Fruit fly (Drosophila melanogaster) whole organism, embryonic: Measurements from ENCODE around the gene CG14442.

Experiments
- ATbp ChIP-seq: fragments of 200-800 bp; sonication (Bioruptor generic); optimal IDR thresholded peaks from 2 replicates; lab custom pipeline; 2017; ENCODE audit warnings: missing biosample characterization, mild to moderate bottlenecking, missing genetic modification characterization, missing genetic modification reagents
- Asciz ChIP-seq: fragments of 200-800 bp; sonication (Bioruptor generic); optimal IDR thresholded peaks from 2 replicates; lab custom pipeline; 2017; ENCODE audit warnings: missing biosample characterization, mild to moderate bottlenecking, missing genetic modification characterization, missing genetic modification reagents
- CG10209 ChIP-seq: fragments of 200-800 bp; sonication (Bioruptor generic); optimal IDR thresholded peaks from 3 replicates; lab custom pipeline; 2017; ENCODE audit warnings: missing biosample characterization, mild to moderate bottlenecking, missing genetic modification characterization, missing genetic modification reagents
- CG10267 ChIP-seq: fragments of 200-800 bp; sonication (Bioruptor generic); optimal IDR thresholded peaks from 2 replicates; lab custom pipeline; 2018; ENCODE audit warnings: missing biosample characterization, mild to moderate bottlenecking, missing genetic modification characterization, moderate library complexity
- CG10565 ChIP-seq: fragments of 200-800 bp; sonication (Bioruptor generic); optimal IDR thresholded peaks from 3 replicates; lab custom pipeline; 2016; ENCODE audit warnings: missing biosample characterization, mild to moderate bottlenecking, missing genetic modification characterization
- CG11085 ChIP-seq: fragments of 200-800 bp; sonication (Bioruptor generic); IDR thresholded peaks from 2 replicates; pipeline ENCODE4 v1.3.6; 2022; ENCODE audit warnings: missing biosample characterization, missing genetic modification characterization
- CG12236 ChIP-seq: fragments of 200-800 bp; sonication (Bioruptor generic); optimal IDR thresholded peaks from 2 replicates; lab custom pipeline; 2016; ENCODE audit warnings: missing biosample characterization, missing genetic modification characterization
- CG12744 ChIP-seq: fragments of 200-800 bp; sonication (Bioruptor generic); optimal IDR thresholded peaks from 2 replicates; lab custom pipeline; 2016; ENCODE audit warnings: missing biosample characterization, missing genetic modification characterization
- CG12942 ChIP-seq: fragments of 200-800 bp; sonication (Bioruptor generic); optimal IDR thresholded peaks from 3 replicates; lab custom pipeline; 2016; ENCODE audit warnings: missing biosample characterization, missing genetic modification characterization
- CG13775 ChIP-seq: fragments of 200-800 bp; sonication (Bioruptor generic); optimal IDR thresholded peaks from 3 replicates; lab custom pipeline; 2017; ENCODE audit warnings: missing biosample characterization, mild to moderate bottlenecking, missing genetic modification characterization
- CG1602 ChIP-seq: fragments of 200-800 bp; sonication (Bioruptor generic); optimal IDR thresholded peaks from 3 replicates; lab custom pipeline; 2016; ENCODE audit warnings: missing biosample characterization, missing genetic modification characterization
- CG17385 ChIP-seq: fragments of 200-800 bp; sonication (Bioruptor generic); optimal IDR thresholded peaks from 3 replicates; lab custom pipeline; 2018; ENCODE audit warnings: missing biosample characterization, mild to moderate bottlenecking, missing genetic modification characterization
- CG18476 ChIP-seq: fragments of 200-800 bp; sonication (Bioruptor generic); optimal IDR thresholded peaks from 2 replicates; lab custom pipeline; 2016; ENCODE audit warnings: missing biosample characterization, mild to moderate bottlenecking, missing genetic modification characterization
- CG2875 ChIP-seq: fragments of 200-800 bp; sonication (Bioruptor generic); optimal IDR thresholded peaks from 2 replicates; lab custom pipeline; 2017; ENCODE audit warnings: missing biosample characterization, mild to moderate bottlenecking, missing genetic modification characterization, missing genetic modification reagents
- CG32767 ChIP-seq: fragments of 200-800 bp; sonication (Bioruptor generic); IDR thresholded peaks from 2 replicates; pipeline ENCODE4 v1.3.6; 2022; ENCODE audit warnings: missing biosample characterization, missing genetic modification characterization
- CG34224 ChIP-seq: fragments of 200-800 bp; sonication (Bioruptor generic); IDR thresholded peaks from 3 replicates; pipeline ENCODE4 v1.3.6; 2022; ENCODE audit warnings: missing biosample characterization, missing genetic modification characterization; ENCODE audit not compliant: partially characterized antibody
- CG3838 ChIP-seq: fragments of 200-800 bp; sonication (Bioruptor generic); optimal IDR thresholded peaks from 3 replicates; lab custom pipeline; 2016; ENCODE audit warnings: missing biosample characterization, missing genetic modification characterization
- CG4282 ChIP-seq: fragments of 200-800 bp; sonication (Bioruptor generic); optimal IDR thresholded peaks from 2 replicates; lab custom pipeline; 2016; ENCODE audit warnings: missing biosample characterization, missing genetic modification characterization
- CG43689 ChIP-seq: fragments of 200-800 bp; sonication (Bioruptor generic); IDR thresholded peaks from 2 replicates; pipeline ENCODE4 v1.3.6; 2022; ENCODE audit warnings: missing biosample characterization, missing genetic modification characterization
- CG4730 ChIP-seq: fragments of 200-800 bp; sonication (Bioruptor generic); IDR thresholded peaks from 2 replicates; pipeline ENCODE4 v1.3.6; 2022; ENCODE audit warnings: missing biosample characterization, missing genetic modification characterization
- CG7271 ChIP-seq: fragments of 200-800 bp; sonication (Bioruptor generic); optimal IDR thresholded peaks from 2 replicates; lab custom pipeline; 2018; ENCODE audit warnings: missing biosample characterization, mild to moderate bottlenecking, missing genetic modification characterization, moderate library complexity
- CkIIα-i1 ChIP-seq: fragments of 200-800 bp; sonication (Bioruptor generic); IDR thresholded peaks from 2 replicates; pipeline ENCODE4 v1.3.6; 2022; ENCODE audit warnings: missing biosample characterization, missing genetic modification characterization
- Drgx ChIP-seq: fragments of 200-800 bp; sonication (Bioruptor generic); IDR thresholded peaks from 2 replicates; pipeline ENCODE4 v1.3.6; 2022; ENCODE audit warnings: missing biosample characterization, missing genetic modification characterization
- E2f2 ChIP-seq: fragments of 200-800 bp; sonication (Bioruptor generic); IDR thresholded peaks from 2 replicates; pipeline ENCODE4 v1.3.6; 2022; ENCODE audit warnings: missing biosample characterization, missing genetic modification characterization
- MBD-R2 ChIP-seq: fragments of 200-800 bp; sonication (Bioruptor generic); IDR thresholded peaks from 2 replicates; pipeline ENCODE4 v1.3.6; 2022; ENCODE audit warnings: missing biosample characterization, missing genetic modification characterization
- MTF-1 ChIP-seq: fragments of 200-800 bp; sonication (Bioruptor generic); optimal IDR thresholded peaks from 2 replicates; lab custom pipeline; 2018; ENCODE audit warnings: missing biosample characterization, mild to moderate bottlenecking, missing genetic modification characterization, borderline replicate concordance
- Meics ChIP-seq: fragments of 200-800 bp; sonication (Bioruptor generic); optimal IDR thresholded peaks from 2 replicates; lab custom pipeline; 2017; ENCODE audit warnings: missing biosample characterization, mild to moderate bottlenecking, missing genetic modification characterization
- NfI ChIP-seq: fragments of 200-800 bp; sonication (Bioruptor generic); optimal IDR thresholded peaks from 3 replicates; lab custom pipeline; 2018; ENCODE audit warnings: missing biosample characterization, mild to moderate bottlenecking, missing genetic modification characterization, moderate library complexity
- Opbp ChIP-seq: fragments of 200-800 bp; sonication (Bioruptor generic); IDR thresholded peaks from 3 replicates; pipeline ENCODE4 v1.3.6; 2022; ENCODE audit warnings: missing biosample characterization, missing genetic modification characterization; ENCODE audit not compliant: partially characterized antibody
- Rfx ChIP-seq: fragments of 200-800 bp; sonication (Bioruptor generic); IDR thresholded peaks from 2 replicates; pipeline ENCODE4 v1.3.6; 2022; ENCODE audit warnings: missing biosample characterization, missing genetic modification characterization
- Stat92E ChIP-seq, 3 experiments: fragments of >200 bp in 2 of 3; fragments of 200-800 bp in 1 of 3; sonication (Bioruptor generic) in 1 of 3; optimal IDR thresholded peaks; 2 replicates each; lab custom pipeline; 2017 to 2019; ENCODE audit warnings: missing biosample characterization in 3 of 3, missing genetic modification characterization in 3 of 3, mild to moderate bottlenecking in 1 of 3, moderate library complexity in 1 of 3
- ase ChIP-seq: fragments of 200-800 bp; sonication (Bioruptor generic); IDR thresholded peaks from 3 replicates; pipeline ENCODE4 v1.3.6; 2022; ENCODE audit warnings: missing biosample characterization, missing genetic modification characterization
- caup ChIP-seq: fragments of 200-800 bp; sonication (Bioruptor generic); optimal IDR thresholded peaks from 3 replicates; lab custom pipeline; 2017; ENCODE audit warnings: missing biosample characterization, mild to moderate bottlenecking, missing genetic modification characterization, moderate library complexity; ENCODE audit not compliant: severe bottlenecking
- chn ChIP-seq: fragments of 200-800 bp; sonication (Bioruptor generic); optimal IDR thresholded peaks from 2 replicates; lab custom pipeline; 2016; ENCODE audit warnings: missing biosample characterization, missing genetic modification characterization
- corto ChIP-seq: fragments of 200-800 bp; sonication (Bioruptor generic); optimal IDR thresholded peaks from 2 replicates; lab custom pipeline; 2016; ENCODE audit warnings: missing biosample characterization, mild to moderate bottlenecking, missing genetic modification characterization, moderate library complexity
- dysf ChIP-seq: fragments of 200-800 bp; sonication (Bioruptor generic); IDR thresholded peaks from 3 replicates; pipeline ENCODE4 v1.3.6; 2022; ENCODE audit warnings: missing biosample characterization, missing genetic modification characterization
- emc ChIP-seq: fragments of 200-800 bp; sonication (Bioruptor generic); optimal IDR thresholded peaks from 2 replicates; lab custom pipeline; 2016; ENCODE audit warnings: missing biosample characterization, missing genetic modification characterization
- fd3F ChIP-seq: fragments of 200-800 bp; sonication (Bioruptor generic); optimal IDR thresholded peaks from 2 replicates; lab custom pipeline; 2018; ENCODE audit warnings: missing biosample characterization, mild to moderate bottlenecking, missing genetic modification characterization, moderate library complexity
- ftz-f1 ChIP-seq: fragments of 200-800 bp; sonication (Bioruptor generic); optimal IDR thresholded peaks from 2 replicates; lab custom pipeline; 2016; ENCODE audit warnings: missing biosample characterization, missing genetic modification characterization
- gt ChIP-seq: fragments of 200-800 bp; sonication (Bioruptor generic); IDR thresholded peaks from 2 replicates; pipeline ENCODE4 v1.3.6; 2022; ENCODE audit warnings: missing biosample characterization, missing genetic modification characterization
- kah ChIP-seq: fragments of 200-800 bp; sonication (Bioruptor generic); optimal IDR thresholded peaks from 2 replicates; lab custom pipeline; 2018; ENCODE audit warnings: missing biosample characterization, mild to moderate bottlenecking, missing genetic modification characterization
- mam ChIP-seq: fragments of 200-800 bp; sonication (Bioruptor generic); optimal IDR thresholded peaks from 3 replicates; lab custom pipeline; 2016; ENCODE audit warnings: missing biosample characterization, missing genetic modification characterization
- nau ChIP-seq: fragments of 200-800 bp; sonication (Bioruptor generic); optimal IDR thresholded peaks from 3 replicates; lab custom pipeline; 2017; ENCODE audit warnings: missing biosample characterization, mild to moderate bottlenecking, missing genetic modification characterization, missing genetic modification reagents
- org-1 ChIP-seq: fragments of 200-800 bp; sonication (Bioruptor generic); optimal IDR thresholded peaks from 2 replicates; lab custom pipeline; 2017; ENCODE audit warnings: missing biosample characterization, missing genetic modification characterization
- psq ChIP-seq: fragments of 200-800 bp; sonication (Bioruptor generic); optimal IDR thresholded peaks from 2 replicates; lab custom pipeline; 2017; ENCODE audit warnings: missing biosample characterization, missing genetic modification characterization
- sc ChIP-seq, 3 experiments: fragments of >200 bp in 2 of 3; fragments of 200-800 bp in 1 of 3; sonication (Bioruptor generic) in 1 of 3; optimal IDR thresholded peaks; 2 replicates in 2 of 3; 3 replicates in 1 of 3; lab custom pipeline; 2017; ENCODE audit warnings: mild to moderate bottlenecking in 1 of 3, missing biosample characterization in 1 of 3, missing genetic modification characterization in 1 of 3, missing genetic modification reagents in 1 of 3
- sens ChIP-seq: fragments of 200-800 bp; sonication (Bioruptor generic); peaks from one replicate; lab custom pipeline; 2016; ENCODE audit warnings: missing biosample characterization, missing genetic modification characterization
- sob ChIP-seq: fragments of 200-800 bp; sonication (Bioruptor generic); IDR thresholded peaks from 2 replicates; pipeline ENCODE4 v1.3.6; 2022; ENCODE audit warnings: missing biosample characterization, missing genetic modification characterization
- tap ChIP-seq: fragments of 200-800 bp; optimal IDR thresholded peaks from 3 replicates; lab custom pipeline; 2019; ENCODE audit warnings: missing biosample characterization, mild to moderate bottlenecking, missing genetic modification characterization, moderate library complexity
- wdn ChIP-seq: fragments of 200-800 bp; sonication (Bioruptor generic); IDR thresholded peaks from 2 replicates; pipeline ENCODE4 v1.3.6; 2022; ENCODE audit warnings: missing biosample characterization, missing genetic modification characterization

CG14442 gene

dm6 chrX:6642593-6643257, 52.1 kb downstream of the CG14442 start (continued):
- peak; percentile 85 for TF ChIP-seq sens (GFP tag; lab: Kevin White, UChicago)
- no peak for TF ChIP-seq kah (GFP tag; lab: Kevin White, UChicago)
- TF ChIP-seq CG10267: peak; percentile 40
- TF ChIP-seq caup: no peak
- no peak for TF ChIP-seq CG2875 (GFP tag; lab: Kevin White, UChicago)
- TF ChIP-seq sc (optimal IDR thresholded peaks at IDR 0.05; lab: Kevin White, UChicago): no peak
- TF ChIP-seq sc (GFP tag; optimal IDR thresholded peaks at IDR 0.05; lab: Kevin White, UChicago): peak; percentile 21
- TF ChIP-seq CG11085 (GFP tag; lab: Robert Waterston, UW): no peak
- TF ChIP-seq E2f2: no peak
- TF ChIP-seq fd3F (GFP tag; lab: Kevin White, UChicago): no peak
- no peak for TF ChIP-seq CG34224 (GFP tag; lab: Robert Waterston, UW)
- TF ChIP-seq ATbp (GFP tag; lab: Kevin White, UChicago): peak; percentile 16
- no peak for TF ChIP-seq gt
- TF ChIP-seq CG1602 (GFP tag; lab: Kevin White, UChicago): no peak
- peak; percentile 1 for TF ChIP-seq Asciz (GFP tag; lab: Kevin White, UChicago)
- no peak for TF ChIP-seq NfI
- peak; percentile 60 for TF ChIP-seq Drgx (GFP tag; lab: Robert Waterston, UW)
- TF ChIP-seq Opbp (GFP tag; lab: Robert Waterston, UW): no peak
- no peak for TF ChIP-seq ase (GFP tag; lab: Robert Waterston, UW)
- peak; percentile 5 for TF ChIP-seq CG12236 (GFP tag; lab: Kevin White, UChicago)
- TF ChIP-seq corto (GFP tag; lab: Kevin White, UChicago): no peak
- TF ChIP-seq CG10565 (GFP tag; lab: Kevin White, UChicago): no peak
- no peak for TF ChIP-seq wdn (GFP tag; lab: Robert Waterston, UW)
- TF ChIP-seq CG3838 (GFP tag; lab: Kevin White, UChicago): no peak
- TF ChIP-seq dysf (GFP tag; lab: Robert Waterston, UW): 0 out of 3 replicates have a peak, but pooled peaks have one; percentile 10
- no peak for TF ChIP-seq Rfx (GFP tag; lab: Robert Waterston, UW)
- TF ChIP-seq CG17385 (GFP tag; lab: Kevin White, UChicago): peak; percentile 38
- TF ChIP-seq CG43689 (GFP tag; lab: Robert Waterston, UW): no peak
- TF ChIP-seq CG4730: no peak
- no peak for TF ChIP-seq CG12942 (GFP tag; lab: Kevin White, UChicago)
- TF ChIP-seq nau (GFP tag; lab: Kevin White, UChicago): peak; percentile 21
- TF ChIP-seq MBD-R2: no peak
- no peak for TF ChIP-seq ftz-f1 (GFP tag; lab: Kevin White, UChicago)
- no peak for TF ChIP-seq tap
- TF ChIP-seq CG13775 (GFP tag; lab: Kevin White, UChicago): no peak
- TF ChIP-seq Meics (GFP tag; lab: Kevin White, UChicago): no peak
- no peak for TF ChIP-seq Stat92E (GFP tag; optimal IDR thresholded peaks at IDR 0.05; lab: Kevin White, UChicago)
- TF ChIP-seq CG10209 (GFP tag; lab: Kevin White, UChicago): no peak
- TF ChIP-seq psq (GFP tag; lab: Kevin White, UChicago): no peak
- TF ChIP-seq CG12744: no peak
- no peak for TF ChIP-seq emc
- no peak for TF ChIP-seq CG32767 (GFP tag; lab: Robert Waterston, UW)
- TF ChIP-seq CG7271 (tag; lab: Kevin White, UChicago): no peak
- TF ChIP-seq CG18476 (GFP tag; lab: Kevin White, UChicago): no peak
- TF ChIP-seq CkIIα-i1: no peak
- no peak for TF ChIP-seq MTF-1 (GFP tag; lab: Kevin White, UChicago)
- peak; percentile 0 for TF ChIP-seq chn (GFP tag; lab: Kevin White, UChicago)
- no peak for TF ChIP-seq CG4282 (GFP tag; lab: Kevin White, UChicago)
- TF ChIP-seq mam (GFP tag; lab: Kevin White, UChicago): no peak
- peak; percentile 18; the same call in 1 of the 2 replicates for TF ChIP-seq sob (GFP tag; lab: Robert Waterston, UW)
- no peak for TF ChIP-seq org-1 (GFP tag; lab: Kevin White, UChicago)
